Worm (Caenorhabditis elegans): Measurements from ENCODE around the gene K01A2.6.
A peak's percentile ranks its signal among the peaks of the same experiment; 100 is the strongest.

The K01A2.6 gene

ce11 chrII:312110-312509, 12.3 kb downstream of the K01A2.6 start, which contains the start of gene mps-2:
Gene mps-2, minus strand, starts transcription at chrII:312210.
- peak; percentile 46 for TF ChIP-seq dsc-1 (tag; optimal IDR thresholded peaks at IDR 0.05)
- TF ChIP-seq nhr-71 (tag; optimal IDR thresholded peaks at IDR 0.05): peak; percentile 8

ce11 chrII:313540-313939, 13.8 kb downstream of the K01A2.6 start:
- TF ChIP-seq rnt-1 (tag; optimal IDR thresholded peaks at IDR 0.05) (peak; percentile 41), nhr-76 (tag; optimal IDR thresholded peaks at IDR 0.05) (no peak), tbx-2 (tag; optimal IDR thresholded peaks at IDR 0.05) (no peak), fkh-8 (tag; optimal IDR thresholded peaks at IDR 0.05) (no peak), ceh-82 (tag; optimal IDR thresholded peaks at IDR 0.05) (no peak), xbp-1 (tag; optimal IDR thresholded peaks at IDR 0.05) (no peak), aha-1 (tag; optimal IDR thresholded peaks at IDR 0.05) (no peak), lin-35 (GFP tag; optimal IDR thresholded peaks at IDR 0.05) (no peak), lin-14 (GFP tag; optimal IDR thresholded peaks at IDR 0.05) (peak; percentile 76), fkh-4 (tag; optimal IDR thresholded peaks at IDR 0.05; ENCODE audit: borderline replicate concordance) (no peak), nhr-85 (tag) (peak; percentile 53), snpc-4 (tag; optimal IDR thresholded peaks at IDR 0.05) (no peak), nhr-71 (tag; optimal IDR thresholded peaks at IDR 0.05) (peak; percentile 10), efl-1 (optimal IDR thresholded peaks at IDR 0.05) (peak in 1 of 2 experiments; percentile 1), efl-1 (GFP tag; optimal IDR thresholded peaks at IDR 0.05 in 1 of 2) (no peak), lsy-2 (tag; optimal IDR thresholded peaks at IDR 0.05) (peak in 1 of 2 experiments; percentile 29), hpl-2 (GFP tag; optimal IDR thresholded peaks at IDR 0.05) (no peak), nhr-90 (tag; optimal IDR thresholded peaks at IDR 0.05; ENCODE audit: poor library complexity) (no peak), nhr-28 (tag; optimal IDR thresholded peaks at IDR 0.05) (no peak), ceh-8 (GFP tag; optimal IDR thresholded peaks at IDR 0.05) (no peak), unc-30 (tag; optimal IDR thresholded peaks at IDR 0.05) (no peak), unc-86 (tag; optimal IDR thresholded peaks at IDR 0.05) (no peak), sup-37 (GFP tag; optimal IDR thresholded peaks at IDR 0.05) (no peak), snu-23 (GFP tag; optimal IDR thresholded peaks at IDR 0.05) (peak; percentile 14), elt-2 (tag; optimal IDR thresholded peaks at IDR 0.05) (peak; percentile 57), blmp-1 (tag; optimal IDR thresholded peaks at IDR 0.05) (peak; percentile 78), mep-1 (tag; optimal IDR thresholded peaks at IDR 0.05) (no peak), tlp-1 (tag; optimal IDR thresholded peaks at IDR 0.05) (no peak), nhr-84 (tag; optimal IDR thresholded peaks at IDR 0.05) (no peak), dsc-1 (tag; optimal IDR thresholded peaks at IDR 0.05) (peak; percentile 4), hlh-17 (GFP tag; optimal IDR thresholded peaks at IDR 0.05; ENCODE audit: borderline replicate concordance) (no peak)

- TF ChIP-seq isw-1 (GFP tag; IDR thresholded peaks at IDR 0.05): no peak
- no peak for TF ChIP-seq nhr-237 (tag; optimal IDR thresholded peaks at IDR 0.05)
- TF ChIP-seq unc-30 (tag; optimal IDR thresholded peaks at IDR 0.05): no peak
- TF ChIP-seq efl-1 (optimal IDR thresholded peaks at IDR 0.05): no peak
- TF ChIP-seq efl-1 (GFP tag; optimal IDR thresholded peaks at IDR 0.05 in 1 of 2): peak in 1 of 2 experiments; percentile 12
- TF ChIP-seq xbp-1 (tag; optimal IDR thresholded peaks at IDR 0.05): no peak
- TF ChIP-seq pqm-1 (tag; optimal IDR thresholded peaks at IDR 0.05): no peak
- no peak for TF ChIP-seq C04F5.9 (tag; optimal IDR thresholded peaks at IDR 0.05)
- no peak for TF ChIP-seq vab-15 (tag; optimal IDR thresholded peaks at IDR 0.05)
- TF ChIP-seq nhr-90 (tag; optimal IDR thresholded peaks at IDR 0.05; ENCODE audit: poor library complexity): peak; percentile 36
- TF ChIP-seq ama-1 (optimal IDR thresholded peaks at IDR 0.05): peak; percentile 53
- TF ChIP-seq mdl-1 (tag; optimal IDR thresholded peaks at IDR 0.05): peak in 1 of 2 experiments; percentile 35
- TF ChIP-seq ceh-82 (tag; optimal IDR thresholded peaks at IDR 0.05): no peak
- no peak for TF ChIP-seq ceh-63 (GFP tag; optimal IDR thresholded peaks at IDR 0.05)
- TF ChIP-seq elt-3 (tag; optimal IDR thresholded peaks at IDR 0.05): peak in 2 of 6 experiments; percentile 16 to 50
- TF ChIP-seq lin-15B (tag; optimal IDR thresholded peaks at IDR 0.05): no peak
- peak; percentile 66 for TF ChIP-seq nhr-85 (tag)
- peak in 1 of 2 experiments; percentile 41 for TF ChIP-seq lin-35 (GFP tag; optimal IDR thresholded peaks at IDR 0.05)
- no peak for TF ChIP-seq fkh-8 (tag; optimal IDR thresholded peaks at IDR 0.05)
- no peak for TF ChIP-seq ets-5 (GFP tag; IDR thresholded peaks at IDR 0.05)
- TF ChIP-seq sup-37 (GFP tag; optimal IDR thresholded peaks at IDR 0.05): no peak
- peak; percentile 36; the same call in 1 of the 2 replicates for TF ChIP-seq grh-1 (GFP tag; IDR thresholded peaks at IDR 0.05)
- no peak for TF ChIP-seq lsy-2 (tag; optimal IDR thresholded peaks at IDR 0.05)
- peak; percentile 58 for TF ChIP-seq lin-14 (GFP tag; optimal IDR thresholded peaks at IDR 0.05)
- peak; percentile 7 for TF ChIP-seq tbx-2 (tag; optimal IDR thresholded peaks at IDR 0.05)
- TF ChIP-seq nhr-71 (tag; optimal IDR thresholded peaks at IDR 0.05): peak; percentile 15
- peak; percentile 46 for TF ChIP-seq nhr-20 (tag; optimal IDR thresholded peaks at IDR 0.05)
- peak; percentile 47 for TF ChIP-seq blmp-1 (tag; optimal IDR thresholded peaks at IDR 0.05)
- no peak for TF ChIP-seq sptf-1 (tag; optimal IDR thresholded peaks at IDR 0.05)
- no peak for TF ChIP-seq lir-3 (tag; optimal IDR thresholded peaks at IDR 0.05; ENCODE audit: poor library complexity)
- no peak for TF ChIP-seq jun-1 (tag; optimal IDR thresholded peaks at IDR 0.05)
- no peak for TF ChIP-seq snpc-4 (tag; optimal IDR thresholded peaks at IDR 0.05)
- no peak for TF ChIP-seq fkh-4 (tag; optimal IDR thresholded peaks at IDR 0.05; ENCODE audit: borderline replicate concordance)
Observed at ce11 chrII:319459-319858, 19.7 kb downstream of the K01A2.6 start, which contains the start of gene far-7. Gene far-7, plus strand, starts transcription at chrII:319789.
